Fruit fly (Drosophila melanogaster): Measurements from ENCODE around the gene CG14341.

DNA sequence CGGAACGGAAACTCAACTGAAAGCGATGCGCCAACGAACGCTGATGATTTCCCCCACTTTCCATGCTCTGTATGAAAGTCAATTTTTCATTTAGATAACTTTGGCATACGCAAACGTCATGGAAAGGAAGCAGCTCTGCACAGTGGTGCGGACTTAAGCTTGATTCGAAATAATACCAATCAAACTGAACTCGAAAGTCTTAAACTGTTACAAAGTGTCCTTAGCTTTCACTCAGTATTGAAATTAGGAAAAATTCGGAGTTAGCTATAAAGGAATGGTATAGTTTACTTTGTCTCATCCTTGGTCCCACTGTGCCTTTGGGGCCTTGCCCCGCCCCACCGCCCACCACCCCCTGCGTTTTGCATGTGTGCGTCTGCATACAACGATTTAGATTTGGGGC, 41.1 kb downstream of the CG14341 start:
- TF ChIP-seq Blimp-1 (GFP tag; optimal IDR thresholded peaks at IDR 0.05) (no peak), Lpt (GFP tag; optimal IDR thresholded peaks at IDR 0.05) (no peak), CG8632 (GFP tag; optimal IDR thresholded peaks at IDR 0.05) (no peak), Hr39 (GFP tag; optimal IDR thresholded peaks at IDR 0.05) (peak; percentile 3), fd59A (GFP tag; optimal IDR thresholded peaks at IDR 0.05) (no peak), Gug (GFP tag; IDR thresholded peaks at IDR 0.05) (no peak)
